Worm (Caenorhabditis elegans): ENCODE results near the gene tag-325.
A peak's percentile ranks its signal among the peaks of the same experiment; 100 is the strongest.

Gene tag-325

DNA sequence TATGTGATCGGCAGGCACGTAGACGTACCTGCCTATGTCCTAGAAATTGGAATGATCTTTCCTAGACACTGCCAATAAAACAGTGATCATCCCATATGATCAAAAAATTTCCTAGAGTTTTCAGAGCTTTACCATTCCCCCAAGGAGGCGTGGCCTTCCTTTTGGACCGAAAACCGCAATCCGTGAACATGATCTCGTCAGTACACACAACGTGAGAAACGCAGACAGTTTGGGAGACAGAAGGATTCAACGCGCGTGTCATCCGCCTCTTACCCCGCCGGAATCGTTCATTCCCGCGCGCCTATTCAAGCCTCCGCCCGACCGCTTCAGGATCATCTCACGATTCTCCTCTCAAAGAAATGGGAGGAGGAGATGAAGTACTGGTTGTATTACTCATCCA lies 31.2 kb upstream of the tag-325 start, which contains the start of gene B0393.5:
B0393.5 (plus strand) TSS at position 301 of the 400 bp plus-strand sequence.
- TF ChIP-seq gei-8 (GFP tag; optimal IDR thresholded peaks at IDR 0.05) = no peak
- TF ChIP-seq rbr-2 (tag; optimal IDR thresholded peaks at IDR 0.05) = no peak
- no peak for TF ChIP-seq nhr-48 (tag; optimal IDR thresholded peaks at IDR 0.05)
- TF ChIP-seq ceh-20 (GFP tag; IDR thresholded peaks at IDR 0.05) = no peak
- TF ChIP-seq nhr-111 (GFP tag; optimal IDR thresholded peaks at IDR 0.05) = no peak
- no peak for TF ChIP-seq nhr-42 (GFP tag; IDR thresholded peaks at IDR 0.05)
- TF ChIP-seq aha-1 (tag) = peak; percentile 4
- no peak for TF ChIP-seq tag-97 (GFP tag; IDR thresholded peaks at IDR 0.05)
- TF ChIP-seq ceh-32 (tag; optimal IDR thresholded peaks at IDR 0.05; ENCODE audit: poor library complexity) = no peak
- TF ChIP-seq saeg-2 (GFP tag; IDR thresholded peaks at IDR 0.05) = no peak
- no peak for TF ChIP-seq lin-38 (GFP tag; IDR thresholded peaks at IDR 0.05)
- TF ChIP-seq ZK546.5 (tag; optimal IDR thresholded peaks at IDR 0.05) = no peak
- TF ChIP-seq mxl-3 (GFP tag; optimal IDR thresholded peaks at IDR 0.05) = peak; percentile 18
- TF ChIP-seq lin-39 (tag; optimal IDR thresholded peaks at IDR 0.05) = no peak
- no peak for TF ChIP-seq php-3 (GFP tag; IDR thresholded peaks at IDR 0.05)
- TF ChIP-seq nhr-41 (GFP tag; IDR thresholded peaks at IDR 0.05) = no peak

- no peak for TF ChIP-seq lsy-2 (tag; optimal IDR thresholded peaks at IDR 0.05)
- no peak for TF ChIP-seq nhr-11 (tag; optimal IDR thresholded peaks at IDR 0.05)
- TF ChIP-seq ceh-44 (GFP tag; IDR thresholded peaks at IDR 0.05) = no peak
- TF ChIP-seq lin-38 (GFP tag; IDR thresholded peaks at IDR 0.05) = no peak
- TF ChIP-seq F49E8.2 (tag; optimal IDR thresholded peaks at IDR 0.05; ENCODE audit: borderline replicate concordance) = no peak
- peak in 1 of 2 experiments; percentile 75 for TF ChIP-seq unc-62 (GFP tag; optimal IDR thresholded peaks at IDR 0.05 in 1 of 2)
- TF ChIP-seq unc-62 (tag; optimal IDR thresholded peaks at IDR 0.05) = no peak
- TF ChIP-seq hlh-30 (tag; optimal IDR thresholded peaks at IDR 0.05; ENCODE audit: insufficient read depth) = no peak
- no peak for TF ChIP-seq madf-5 (GFP tag; IDR thresholded peaks at IDR 0.05)
- peak; percentile 9 for TF ChIP-seq mxl-3 (GFP tag; optimal IDR thresholded peaks at IDR 0.05)
- peak; percentile 47 for TF ChIP-seq nhr-28 (tag; optimal IDR thresholded peaks at IDR 0.05)
- no peak for TF ChIP-seq nhr-10 (tag; optimal IDR thresholded peaks at IDR 0.05)
- TF ChIP-seq dpl-1 (GFP tag; optimal IDR thresholded peaks at IDR 0.05) = no peak
Observed at ce11 chrIII:4766842-4767241, 29.8 kb upstream of the tag-325 start.

- TF ChIP-seq hlh-11 (tag; optimal IDR thresholded peaks at IDR 0.05) (no peak), aha-1 (tag) (peak; percentile 96)
Observed at ce11 chrIII:4767869-4768645, 28.6 kb upstream of the tag-325 start.

DNA sequence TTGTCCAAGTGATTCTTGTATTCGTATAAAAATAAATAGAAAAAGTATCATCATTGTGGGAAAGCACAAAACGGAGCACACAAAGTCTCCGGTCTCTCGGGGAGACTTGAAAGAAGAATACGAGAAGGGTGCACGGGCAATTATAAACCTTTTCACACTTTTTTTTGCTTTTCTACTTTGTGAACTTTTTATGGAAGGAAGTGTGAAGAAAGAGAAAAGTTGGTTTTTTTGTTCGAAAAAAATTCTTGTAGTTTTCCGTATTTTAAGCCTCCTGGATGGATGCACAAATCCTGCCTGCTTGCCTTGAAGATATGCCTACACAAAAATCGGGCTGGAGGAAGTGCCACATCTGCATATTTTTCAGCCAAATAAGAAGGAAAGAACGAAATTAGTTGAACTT lies 18.6 kb upstream of the tag-325 start, which contains the start of gene B0393.7:
B0393.7 (minus strand) TSS at position 101 of the 400 bp plus-strand sequence.
- peak; percentile 88 for TF ChIP-seq aha-1 (tag)
- TF ChIP-seq ceh-20 (GFP tag; IDR thresholded peaks at IDR 0.05) = no peak
- no peak for TF ChIP-seq daf-16 (GFP tag; optimal IDR thresholded peaks at IDR 0.05)
- TF ChIP-seq daf-16 (tag; optimal IDR thresholded peaks at IDR 0.05) = peak; percentile 17
- TF ChIP-seq nhr-28 (tag; optimal IDR thresholded peaks at IDR 0.05) = no peak

DNA sequence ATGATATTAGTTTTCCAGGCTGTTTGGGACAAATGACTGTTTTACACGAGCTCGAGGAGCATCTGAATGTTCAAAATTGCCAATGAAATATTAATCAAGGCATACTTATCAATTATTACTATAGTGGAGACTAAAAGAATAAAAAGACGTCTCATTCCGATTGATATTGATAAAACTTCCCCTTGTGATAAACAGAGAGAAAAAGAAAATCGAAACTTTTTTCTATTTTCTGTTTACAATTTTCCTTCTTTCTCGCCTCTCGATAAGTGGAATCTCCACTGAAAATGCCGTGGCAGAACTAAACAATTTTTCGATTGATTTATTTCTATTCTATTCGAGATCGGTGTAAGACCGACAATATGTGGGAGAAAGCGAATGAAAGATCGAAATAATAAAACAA lies 16.8 kb upstream of the tag-325 start, which contains the start of gene B0393.9:
B0393.9 (minus strand) TSS at position 303 of the 400 bp plus-strand sequence.
- peak; percentile 31 for TF ChIP-seq dve-1 (tag; optimal IDR thresholded peaks at IDR 0.05; ENCODE audit: insufficient read depth)
- peak; percentile 30 for TF ChIP-seq hlh-11 (tag; optimal IDR thresholded peaks at IDR 0.05)
- TF ChIP-seq pqm-1 (tag; optimal IDR thresholded peaks at IDR 0.05) = peak; percentile 12
- TF ChIP-seq lin-1 (GFP tag; IDR thresholded peaks at IDR 0.05) = no peak
- TF ChIP-seq ztf-7 (tag; optimal IDR thresholded peaks at IDR 0.05) = no peak
- TF ChIP-seq nhr-28 (tag; optimal IDR thresholded peaks at IDR 0.05) = peak; percentile 35
- TF ChIP-seq nhr-10 (tag; optimal IDR thresholded peaks at IDR 0.05) = no peak
- no peak for TF ChIP-seq daf-16 (GFP tag; optimal IDR thresholded peaks at IDR 0.05)
- TF ChIP-seq daf-16 (tag; optimal IDR thresholded peaks at IDR 0.05) = peak; percentile 73
- no peak for TF ChIP-seq zfp-2 (tag; optimal IDR thresholded peaks at IDR 0.05)

Measured in whole organism, L4 larva.